Worm (Caenorhabditis elegans): ENCODE measurements around the gene let-756.

DNA sequence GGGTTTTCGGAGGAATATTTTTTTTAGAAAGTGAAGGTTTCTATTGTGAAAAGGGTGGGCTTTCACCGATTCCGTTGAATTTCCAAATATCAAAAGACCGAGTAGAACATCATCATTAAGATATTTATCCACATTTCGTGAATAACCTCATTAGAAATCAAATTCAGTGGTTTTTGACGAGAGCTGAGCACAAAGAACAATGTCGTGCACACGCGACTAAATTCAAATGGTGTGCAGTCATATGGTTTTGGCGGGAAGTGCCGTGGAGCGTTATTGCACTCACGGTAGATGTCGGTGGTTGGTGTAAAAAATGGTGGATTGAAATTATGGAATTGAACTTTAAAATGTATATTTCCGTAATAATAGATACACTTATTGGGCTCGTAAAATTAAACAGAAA, 45.8 kb downstream of the let-756 start:
- TF ChIP-seq unc-86 (tag; optimal IDR thresholded peaks at IDR 0.05) (no peak), aha-1 (tag; optimal IDR thresholded peaks at IDR 0.05) (no peak), unc-130 (tag; optimal IDR thresholded peaks at IDR 0.05) (no peak), fos-1 (tag; optimal IDR thresholded peaks at IDR 0.05) (no peak), nhr-12 (tag; optimal IDR thresholded peaks at IDR 0.05) (no peak)

All from whole organism, L1 larva.